Fruit fly (Drosophila melanogaster) whole organism, prepupa: ENCODE results near the gene AstCC.

ENCODE experiments used
- CG10631 ChIP-seq: fragments of 200-800 bp; sonication (Bioruptor generic); optimal IDR thresholded peaks from 2 replicates; lab custom pipeline; 2016; ENCODE audit warnings: missing biosample characterization, missing genetic modification characterization
- CG10669 ChIP-seq: fragments of 200-800 bp; sonication (Bioruptor generic); optimal IDR thresholded peaks from 3 replicates; lab custom pipeline; 2018; ENCODE audit warnings: missing biosample characterization, mild to moderate bottlenecking, missing genetic modification characterization, moderate library complexity
- CG11762 ChIP-seq: fragments of 200-800 bp; sonication (Bioruptor generic); optimal IDR thresholded peaks from 3 replicates; lab custom pipeline; 2016; ENCODE audit warnings: missing biosample characterization, missing genetic modification characterization; ENCODE audit not compliant: insufficient read depth
- CG11902 ChIP-seq: fragments of 200-800 bp; sonication (Bioruptor generic); optimal IDR thresholded peaks from 3 replicates; lab custom pipeline; 2016; ENCODE audit warnings: missing biosample characterization, missing genetic modification characterization
- CG15336 ChIP-seq: fragments of 200-800 bp; sonication (Bioruptor generic); IDR thresholded peaks from 2 replicates; pipeline ENCODE4 v1.3.6; 2022; ENCODE audit warnings: missing biosample characterization, missing genetic modification characterization
- CG1621 ChIP-seq: fragments of 200-800 bp; sonication (Bioruptor generic); optimal IDR thresholded peaks from 3 replicates; lab custom pipeline; 2018; ENCODE audit warnings: missing biosample characterization, mild to moderate bottlenecking, missing genetic modification characterization
- CG3032 ChIP-seq: fragments of 200-800 bp; optimal IDR thresholded peaks from 2 replicates; lab custom pipeline; 2019; ENCODE audit warnings: missing biosample characterization, mild to moderate bottlenecking, missing genetic modification characterization, moderate library complexity
- CG31627 ChIP-seq: fragments of 200-800 bp; sonication (Bioruptor generic); optimal IDR thresholded peaks from 3 replicates; lab custom pipeline; 2016; ENCODE audit warnings: missing biosample characterization, missing genetic modification characterization
- CG34406 ChIP-seq: fragments of 200-800 bp; sonication (Bioruptor generic); optimal IDR thresholded peaks from 3 replicates; lab custom pipeline; 2016; ENCODE audit warnings: missing biosample characterization, missing genetic modification characterization
- CG3919 ChIP-seq: fragments of 200-800 bp; sonication (Bioruptor generic); optimal IDR thresholded peaks from 3 replicates; lab custom pipeline; 2016; ENCODE audit warnings: missing biosample characterization, missing genetic modification characterization
- CG6276 ChIP-seq: fragments of 200-800 bp; sonication (Bioruptor generic); optimal IDR thresholded peaks from 2 replicates; lab custom pipeline; 2017; ENCODE audit warnings: missing biosample characterization, mild to moderate bottlenecking, missing genetic modification characterization
- CG6792 ChIP-seq: fragments of 200-800 bp; sonication (Bioruptor generic); optimal IDR thresholded peaks from 3 replicates; lab custom pipeline; 2016; ENCODE audit warnings: missing biosample characterization, missing genetic modification characterization
- CG6854 ChIP-seq: fragments of 200-800 bp; sonication (Bioruptor generic); optimal IDR thresholded peaks from 2 replicates; lab custom pipeline; 2017; ENCODE audit warnings: missing biosample characterization, mild to moderate bottlenecking, missing genetic modification characterization
- CG7368 ChIP-seq: fragments of 200-800 bp; sonication (Bioruptor generic); optimal IDR thresholded peaks from 3 replicates; lab custom pipeline; 2016; ENCODE audit warnings: missing biosample characterization, missing genetic modification characterization
- CG8119 ChIP-seq: fragments of 200-800 bp; sonication (Bioruptor generic); IDR thresholded peaks from 3 replicates; pipeline ENCODE4 v1.3.6; 2022; ENCODE audit warnings: missing biosample characterization, missing genetic modification characterization
- CG8632 ChIP-seq: fragments of 200-800 bp; sonication (Bioruptor generic); optimal IDR thresholded peaks from 3 replicates; lab custom pipeline; 2016; ENCODE audit warnings: missing biosample characterization, missing genetic modification characterization
- CG9139 ChIP-seq: fragments of 200-800 bp; sonication (Bioruptor generic); optimal IDR thresholded peaks from 3 replicates; lab custom pipeline; 2017; ENCODE audit warnings: missing biosample characterization, mild to moderate bottlenecking, missing genetic modification characterization
- Eip78C ChIP-seq: fragments of 200-800 bp; sonication (Bioruptor generic); peaks from one replicate; lab custom pipeline; 2016; ENCODE audit warnings: missing biosample characterization, missing genetic modification characterization
- Eip93F ChIP-seq: fragments of 200-800 bp; sonication (Bioruptor generic); optimal IDR thresholded peaks from 2 replicates; lab custom pipeline; 2016; ENCODE audit warnings: missing biosample characterization, mild to moderate bottlenecking, missing genetic modification characterization
- Ets96B ChIP-seq: fragments of 200-800 bp; optimal IDR thresholded peaks from 2 replicates; lab custom pipeline; 2019; ENCODE audit warnings: missing biosample characterization, mild to moderate bottlenecking, missing genetic modification characterization, moderate library complexity
- Gug ChIP-seq: fragments of 200-800 bp; sonication (Bioruptor generic); IDR thresholded peaks from 2 replicates; pipeline ENCODE4 v1.3.6; 2022; ENCODE audit warnings: missing biosample characterization, missing genetic modification characterization
- Hr38 ChIP-seq: sonication (Bioruptor generic); optimal IDR thresholded peaks from 2 replicates; lab custom pipeline; 2016; ENCODE audit warnings: missing biosample characterization, missing genetic modification characterization
- Hr39 ChIP-seq: fragments of 200-800 bp; sonication (Bioruptor generic); optimal IDR thresholded peaks from 2 replicates; lab custom pipeline; 2016; ENCODE audit warnings: missing biosample characterization, missing genetic modification characterization
- Lpt ChIP-seq: fragments of 200-800 bp; sonication (Bioruptor generic); optimal IDR thresholded peaks from 3 replicates; lab custom pipeline; 2016; ENCODE audit warnings: missing biosample characterization, missing genetic modification characterization
- Smox ChIP-seq: fragments of 200-800 bp; sonication (Bioruptor generic); optimal IDR thresholded peaks from 3 replicates; lab custom pipeline; 2016; ENCODE audit warnings: missing biosample characterization, missing genetic modification characterization
- Sox14 ChIP-seq: fragments of 200-800 bp; sonication (Bioruptor generic); optimal IDR thresholded peaks from 3 replicates; lab custom pipeline; 2016; ENCODE audit warnings: missing biosample characterization, missing genetic modification characterization
- Sox15 ChIP-seq: fragments of 200-800 bp; sonication (Bioruptor generic); optimal IDR thresholded peaks from 3 replicates; lab custom pipeline; 2016; ENCODE audit warnings: missing biosample characterization, missing genetic modification characterization
- achi ChIP-seq: fragments of 200-800 bp; sonication (Bioruptor generic); optimal IDR thresholded peaks from 3 replicates; lab custom pipeline; 2016; ENCODE audit warnings: missing biosample characterization, missing genetic modification characterization
- acj6 ChIP-seq: fragments of 200-800 bp; sonication (Bioruptor generic); optimal IDR thresholded peaks from 3 replicates; lab custom pipeline; 2016; ENCODE audit warnings: missing biosample characterization, missing genetic modification characterization
- cyc ChIP-seq: fragments of 200-800 bp; sonication (Bioruptor generic); optimal IDR thresholded peaks from 3 replicates; lab custom pipeline; 2016; ENCODE audit warnings: missing biosample characterization, missing genetic modification characterization
- eg ChIP-seq: fragments of 200-800 bp; sonication (Bioruptor generic); IDR thresholded peaks from 3 replicates; pipeline ENCODE4 v1.3.6; 2022; ENCODE audit warnings: missing biosample characterization, missing genetic modification characterization
- fd59A ChIP-seq: fragments of 200-800 bp; sonication (Bioruptor generic); optimal IDR thresholded peaks from 2 replicates; lab custom pipeline; 2017; ENCODE audit warnings: missing biosample characterization, mild to moderate bottlenecking, missing genetic modification characterization, missing genetic modification reagents
- fd85E ChIP-seq: fragments of 200-800 bp; sonication (Bioruptor generic); optimal IDR thresholded peaks from 3 replicates; lab custom pipeline; 2016; ENCODE audit warnings: missing biosample characterization, missing genetic modification characterization
- fkh ChIP-seq: fragments of 200-800 bp; sonication (Bioruptor generic); optimal IDR thresholded peaks from 3 replicates; lab custom pipeline; 2017; ENCODE audit warnings: missing biosample characterization, mild to moderate bottlenecking, missing genetic modification characterization, moderate library complexity
- lz ChIP-seq: fragments of 200-800 bp; sonication (Bioruptor generic); optimal IDR thresholded peaks from 3 replicates; lab custom pipeline; 2016; ENCODE audit warnings: missing biosample characterization, missing genetic modification characterization
- net ChIP-seq: fragments of 200-800 bp; sonication (Bioruptor generic); optimal IDR thresholded peaks from 3 replicates; lab custom pipeline; 2016; ENCODE audit warnings: missing biosample characterization, missing genetic modification characterization
- ss ChIP-seq, 2 experiments: fragments of 200-800 bp; sonication (Bioruptor generic); optimal IDR thresholded peaks; 2 replicates in 1 of 2; 3 replicates in 1 of 2; lab custom pipeline; 2017 to 2018; ENCODE audit warnings: mild to moderate bottlenecking in 2 of 2, missing biosample characterization in 2 of 2, missing genetic modification characterization in 2 of 2, moderate library complexity in 1 of 2
- svp ChIP-seq: fragments of 200-800 bp; sonication (Bioruptor generic); peaks from one replicate; lab custom pipeline; 2016; ENCODE audit warnings: missing biosample characterization, missing genetic modification characterization
- topi ChIP-seq: fragments of 200-800 bp; sonication (Bioruptor generic); optimal IDR thresholded peaks from 3 replicates; lab custom pipeline; 2016; ENCODE audit warnings: missing biosample characterization, missing genetic modification characterization
- vri ChIP-seq: fragments of 200-800 bp; sonication (Bioruptor generic); optimal IDR thresholded peaks from 3 replicates; lab custom pipeline; 2016; ENCODE audit warnings: missing biosample characterization, mild to moderate bottlenecking, missing genetic modification characterization

AstCC gene

DNA sequence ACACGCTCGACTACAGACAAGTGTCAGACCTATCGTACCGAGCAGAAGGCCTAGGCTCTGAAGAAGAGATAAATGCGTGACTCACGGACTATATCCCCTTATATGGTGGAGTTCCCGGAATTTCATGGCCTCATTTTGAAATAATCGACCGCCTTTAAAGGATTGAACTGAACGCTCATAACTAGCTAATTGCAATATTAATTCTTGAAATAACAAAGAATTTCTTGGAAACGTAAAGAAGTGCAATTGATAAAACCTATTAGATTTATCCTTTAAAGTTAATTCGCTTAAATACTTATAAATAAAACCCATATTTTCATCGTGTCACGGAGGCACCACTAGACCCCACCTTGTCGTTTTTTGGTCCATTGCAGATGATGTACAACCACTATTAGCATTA, 44.0 kb downstream of the AstCC start (continued):
- TF ChIP-seq CG11762 (no peak), Eip78C (peak; percentile 51), fd59A (GFP tag; lab: Kevin White, UChicago) (no peak), achi (no peak)

DNA sequence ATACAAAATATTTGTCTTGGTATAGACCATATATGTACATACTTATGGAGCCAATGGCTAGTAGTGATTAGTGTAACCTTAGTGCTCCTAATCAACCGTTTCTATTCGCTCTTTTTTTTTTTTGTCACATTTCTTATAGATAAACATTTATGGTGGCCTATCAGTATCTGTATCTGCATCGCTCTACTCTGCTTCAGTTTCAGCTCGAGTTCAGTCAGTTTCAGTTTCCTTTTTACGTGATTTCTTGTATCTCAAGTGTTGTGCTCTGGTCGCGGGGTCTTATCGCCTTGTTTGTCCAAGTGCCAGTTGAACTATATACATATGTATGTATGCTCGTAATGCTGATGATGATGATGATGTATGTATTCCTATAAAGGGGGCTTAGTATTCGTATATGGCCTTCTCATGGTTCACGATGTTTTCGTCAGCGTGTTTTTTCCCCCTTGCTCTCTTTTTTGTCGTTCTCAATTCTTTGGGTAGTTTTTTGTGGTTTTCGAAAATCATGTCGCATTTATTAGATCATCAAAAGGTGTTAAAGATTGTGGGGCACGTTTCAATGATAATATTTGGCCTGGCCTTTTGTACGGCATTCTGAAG, 45.4 kb downstream of the AstCC start:
- no peak for TF ChIP-seq CG11762
- no peak for TF ChIP-seq topi (GFP tag; lab: Kevin White, UChicago)
- TF ChIP-seq CG31627 (GFP tag; lab: Kevin White, UChicago) = no peak
- no peak for TF ChIP-seq CG7368 (GFP tag; lab: Kevin White, UChicago)
- TF ChIP-seq CG1621 (tag; lab: Kevin White, UChicago) = no peak
- no peak for TF ChIP-seq CG9139 (GFP tag; lab: Kevin White, UChicago)
- peak; percentile 3 for TF ChIP-seq Eip78C
- TF ChIP-seq eg = no peak
- no peak for TF ChIP-seq CG15336 (GFP tag; lab: Robert Waterston, UW)
- no peak for TF ChIP-seq CG6792 (GFP tag; lab: Kevin White, UChicago)
- no peak for TF ChIP-seq Smox (GFP tag; lab: Kevin White, UChicago)
- TF ChIP-seq CG8632 (GFP tag; lab: Kevin White, UChicago) = no peak
- peak; percentile 64 for TF ChIP-seq fkh
- TF ChIP-seq, all 60 proteins: peak for 2

DNA sequence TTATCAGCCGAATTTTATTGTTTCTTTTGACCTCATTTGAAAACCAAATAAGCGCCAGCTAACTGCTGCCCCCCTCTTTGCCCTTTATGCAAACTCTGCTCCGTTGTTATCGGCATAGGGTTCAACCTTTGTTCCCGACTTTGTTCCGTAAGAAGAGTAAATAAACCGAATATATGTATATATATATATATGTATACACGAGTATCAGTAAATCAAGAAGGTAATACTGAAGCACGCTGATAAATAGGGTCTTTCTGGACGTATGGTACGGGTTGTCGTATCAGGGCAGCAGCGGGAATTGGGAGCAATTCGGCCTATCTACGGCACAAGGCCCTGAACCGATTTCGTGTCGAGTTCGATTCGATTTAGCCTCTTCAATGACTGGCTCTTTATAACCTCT, 46.1 kb downstream of the AstCC start:
- TF ChIP-seq svp (GFP tag; lab: Kevin White, UChicago) = peak; percentile 98
- peak; percentile 58 for TF ChIP-seq fkh
- TF ChIP-seq CG1621 (tag; lab: Kevin White, UChicago) = no peak
- TF ChIP-seq CG3919 (GFP tag; lab: Kevin White, UChicago) = no peak
- TF ChIP-seq Ets96B (tag; lab: Kevin White, UChicago) = no peak
- peak; percentile 74 for TF ChIP-seq Eip93F (GFP tag; lab: Kevin White, UChicago)
- TF ChIP-seq Eip78C = peak; percentile 23
- peak; percentile 7 for TF ChIP-seq CG6854 (GFP tag; lab: Kevin White, UChicago)
- TF ChIP-seq vri (GFP tag; lab: Kevin White, UChicago) = peak; percentile 35

DNA sequence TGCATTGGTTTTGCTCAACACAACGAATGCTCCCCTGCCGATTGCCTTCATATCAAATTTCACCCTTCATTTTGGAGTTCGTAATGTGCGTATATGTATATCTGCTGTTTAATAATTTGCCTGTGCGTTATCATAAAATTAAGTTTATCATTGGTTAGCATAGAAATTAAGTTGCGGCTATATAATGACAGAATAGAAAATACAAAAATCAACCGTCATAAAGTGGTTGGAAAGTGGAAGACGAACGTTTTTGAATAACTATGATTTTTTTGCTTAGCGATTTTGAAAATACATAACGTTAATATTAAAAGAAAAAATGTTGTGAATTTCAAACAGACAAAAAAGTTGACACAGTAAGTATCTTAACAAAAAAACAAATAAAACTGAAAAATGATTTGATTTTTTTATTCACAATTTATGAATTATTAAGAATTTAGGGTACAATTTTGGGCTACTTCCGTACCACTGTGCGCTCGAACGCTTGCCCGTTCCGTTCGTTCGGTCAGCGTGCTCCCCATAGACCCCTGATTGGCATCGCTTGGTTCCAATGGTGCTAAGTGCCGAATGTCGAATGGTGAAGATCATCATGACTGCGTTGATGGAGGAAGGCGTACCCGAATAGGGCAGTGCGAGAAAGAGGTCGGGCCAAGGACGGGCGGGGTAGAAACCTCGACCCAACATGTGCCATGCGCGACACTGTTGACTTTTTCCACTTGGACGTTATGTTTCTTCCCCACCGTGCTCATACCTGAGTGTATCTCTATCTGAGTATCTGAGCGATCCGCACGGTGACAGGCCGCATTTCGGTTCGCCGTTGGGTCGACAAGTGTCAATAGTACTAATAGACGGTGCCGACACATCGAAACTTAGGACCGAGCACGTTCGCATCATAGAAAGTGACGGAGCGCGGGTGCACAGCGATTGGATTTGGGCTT, 47.2 kb downstream of the AstCC start:
- TF ChIP-seq CG7368 (GFP tag; lab: Kevin White, UChicago) = no peak
- peak; percentile 18 for TF ChIP-seq Sox14 (GFP tag; lab: Kevin White, UChicago)
- TF ChIP-seq net (GFP tag; lab: Kevin White, UChicago) = peak; percentile 22
- peak; percentile 85 for TF ChIP-seq fkh
- TF ChIP-seq Sox15 (GFP tag; lab: Kevin White, UChicago) = no peak
- no peak for TF ChIP-seq Eip93F (GFP tag; lab: Kevin White, UChicago)
- TF ChIP-seq topi (GFP tag; lab: Kevin White, UChicago) = peak; percentile 0
- TF ChIP-seq ss (GFP tag; optimal IDR thresholded peaks at IDR 0.05; lab: Kevin White, UChicago) = no peak
- no peak for TF ChIP-seq CG3032 (tag; lab: Kevin White, UChicago)
- TF ChIP-seq CG9139 (GFP tag; lab: Kevin White, UChicago) = no peak
- peak; percentile 29 for TF ChIP-seq svp (GFP tag; lab: Kevin White, UChicago)
- no peak for TF ChIP-seq CG8119 (GFP tag; lab: Robert Waterston, UW)
- TF ChIP-seq Smox (GFP tag; lab: Kevin White, UChicago) = no peak
- no peak for TF ChIP-seq CG11902 (GFP tag; lab: Kevin White, UChicago)
- no peak for TF ChIP-seq fd85E
- TF ChIP-seq fd59A (GFP tag; lab: Kevin White, UChicago) = no peak
- TF ChIP-seq Hr39 (GFP tag; lab: Kevin White, UChicago) = no peak
- peak; percentile 33 for TF ChIP-seq achi
- TF ChIP-seq Ets96B (tag; lab: Kevin White, UChicago) = no peak
- TF ChIP-seq CG8632 (GFP tag; lab: Kevin White, UChicago) = peak; percentile 15
- no peak for TF ChIP-seq Lpt (GFP tag; lab: Kevin White, UChicago)
- no peak for TF ChIP-seq CG6792 (GFP tag; lab: Kevin White, UChicago)
- no peak for TF ChIP-seq CG3919 (GFP tag; lab: Kevin White, UChicago)
- no peak for TF ChIP-seq eg
- TF ChIP-seq Hr38 (GFP tag; lab: Kevin White, UChicago) = no peak
- TF ChIP-seq cyc = no peak
- TF ChIP-seq acj6 (GFP tag; lab: Kevin White, UChicago) = peak; percentile 10
- TF ChIP-seq CG6276 (GFP tag; lab: Kevin White, UChicago) = no peak
- peak; percentile 12 for TF ChIP-seq CG34406 (GFP tag; lab: Kevin White, UChicago)
- TF ChIP-seq CG1621 (tag; lab: Kevin White, UChicago) = no peak
- TF ChIP-seq CG6854 (GFP tag; lab: Kevin White, UChicago) = no peak
- TF ChIP-seq Gug (GFP tag; lab: Robert Waterston, UW) = no peak
- TF ChIP-seq CG10669 = no peak
- peak; percentile 17 for TF ChIP-seq CG10631 (GFP tag; lab: Kevin White, UChicago)
- no peak for TF ChIP-seq lz (GFP tag; lab: Kevin White, UChicago)
- TF ChIP-seq CG11762 = no peak
